Fruit fly (Drosophila melanogaster) ovary, adult (tissue): ENCODE measurements around the gene drongo.

ENCODE experiments used
- CG17801 ChIP-seq: fragments of 200-800 bp; optimal IDR thresholded peaks from 2 replicates; lab custom pipeline; 2019; ENCODE audit warnings: missing biosample characterization, mild to moderate bottlenecking, missing genetic modification characterization, moderate library complexity; ENCODE audit not compliant: partially characterized antibody

Gene drongo

dm6 chr2L:821986-822711 lies 28.7 kb downstream of the drongo start:
- peak; percentile 12 for TF ChIP-seq CG17801

- peak; percentile 57 for TF ChIP-seq CG17801
Observed at dm6 chr2L:821242-821985, 29.5 kb downstream of the drongo start, which contains the start of gene CG3662. Gene CG3662, plus strand, starts transcription at chr2L:821289.

- TF ChIP-seq CG17801 = peak; percentile 57
Observed at dm6 chr2L:819315-820032, 31.4 kb downstream of the drongo start, which contains the start of the genes PGAP2 and Clp. Gene PGAP2, minus strand, starts transcription at chr2L:819508. Gene Clp, plus strand, starts transcription at chr2L:819964.

DNA sequence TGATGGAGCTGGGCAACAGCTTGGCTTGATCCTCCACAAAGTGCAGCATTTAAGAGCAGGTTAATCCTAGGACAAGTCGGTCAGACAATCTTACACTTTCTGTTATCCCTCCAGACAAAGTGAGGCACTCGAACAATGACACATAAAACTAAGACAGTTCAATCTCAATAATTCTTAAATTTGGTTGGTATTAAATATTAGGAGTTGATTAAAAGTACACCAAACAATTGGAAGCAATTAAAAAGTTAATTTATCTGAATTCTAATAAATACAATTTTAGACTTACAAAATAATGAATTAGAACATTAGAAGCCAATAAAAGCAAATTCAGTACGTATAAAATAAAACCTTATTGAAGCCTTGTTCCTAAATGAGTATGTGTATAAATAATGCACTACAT lies 33.0 kb downstream of the drongo start, which contains the start of gene CG15880:
CG15880 (minus strand) TSS at position 101 of the 400 bp plus-strand sequence.
- no peak for TF ChIP-seq CG17801

dm6 chr2L:815785-816389 lies 35.0 kb downstream of the drongo start, which contains the start of the genes Saf6 and Pex12:
Gene Saf6, minus strand, starts transcription at chr2L:815950.
Gene Pex12, plus strand, starts transcription at chr2L:815993.
- no peak for TF ChIP-seq CG17801

DNA sequence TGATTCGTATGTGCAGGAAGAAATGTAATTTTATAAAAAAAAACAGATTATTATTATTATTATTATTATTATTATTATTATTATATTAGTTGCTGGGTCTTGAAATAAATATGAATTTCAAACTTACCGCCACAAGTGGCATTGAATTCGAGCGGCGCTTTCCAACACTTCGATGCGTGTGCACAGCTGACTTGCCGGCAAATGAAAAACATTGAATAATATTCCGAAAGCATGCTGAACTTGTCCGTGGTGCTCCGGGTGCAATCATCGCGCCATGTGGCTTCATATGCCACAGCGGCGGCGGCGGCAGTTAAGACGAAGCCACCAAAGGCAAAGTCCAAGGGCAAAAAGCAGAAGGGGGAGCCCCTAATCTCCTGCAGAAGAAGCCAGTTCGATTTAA lies 39.5 kb downstream of the drongo start, which contains the start of gene Dbp21E2:
Dbp21E2 (plus strand) TSS at position 180 of the 400 bp plus-strand sequence.
- TF ChIP-seq CG17801 = no peak

DNA sequence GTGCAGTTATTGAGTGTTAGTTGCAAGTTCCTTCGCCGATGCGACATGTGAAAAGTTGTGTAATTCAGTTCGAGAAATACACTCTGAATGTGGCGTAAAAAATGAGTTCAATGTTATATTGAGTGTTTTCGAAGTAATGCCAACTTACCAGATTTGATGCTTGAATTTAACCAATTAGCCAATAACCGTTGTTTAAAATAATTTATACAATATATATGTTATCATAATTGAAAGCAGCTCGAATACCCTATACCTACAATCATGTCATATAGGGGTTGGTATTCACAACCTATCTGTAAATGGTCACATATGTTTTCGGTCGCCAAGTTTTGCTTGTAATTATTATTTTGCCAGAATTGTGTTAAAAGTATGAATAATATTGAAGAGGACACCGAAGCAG lies 40.6 kb downstream of the drongo start, which contains the start of gene Nnf1b:
Nnf1b (plus strand) TSS at position 301 of the 400 bp plus-strand sequence.
- no peak for TF ChIP-seq CG17801

DNA sequence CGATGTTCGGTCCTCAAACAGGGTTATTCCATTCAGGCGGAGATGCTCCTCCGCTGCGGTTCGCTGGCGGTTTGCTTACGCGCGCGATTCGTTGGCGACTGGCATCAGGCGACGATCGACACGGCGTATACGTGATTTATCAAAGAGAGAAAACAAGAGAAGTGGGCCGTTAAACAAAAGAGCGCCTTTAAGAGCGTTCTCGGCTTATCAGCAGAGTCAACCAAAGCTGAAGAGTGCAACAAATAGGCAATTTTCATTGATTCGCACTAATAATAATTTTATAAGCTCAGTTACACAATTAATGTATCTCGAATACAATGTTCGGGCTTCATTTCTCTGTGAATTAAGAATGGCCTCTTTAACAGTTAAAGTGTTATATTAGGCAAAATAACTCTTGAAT lies 60.2 kb downstream of the drongo start, which contains the start of gene Pkg21D:
Pkg21D (minus strand) TSS at position 101 of the 400 bp plus-strand sequence.
- TF ChIP-seq CG17801 = no peak

- no peak for TF ChIP-seq CG17801
Observed at dm6 chr2L:789966-790365, 60.9 kb downstream of the drongo start.

- no peak for TF ChIP-seq CG17801
Observed at dm6 chr2L:784036-784435, 66.8 kb downstream of the drongo start, which contains the start of gene CG3544. Gene CG3544, plus strand, starts transcription at chr2L:784336.
